Fruit fly (Drosophila melanogaster): ENCODE measurements around the gene Bap111.

Gene Bap111

DNA sequence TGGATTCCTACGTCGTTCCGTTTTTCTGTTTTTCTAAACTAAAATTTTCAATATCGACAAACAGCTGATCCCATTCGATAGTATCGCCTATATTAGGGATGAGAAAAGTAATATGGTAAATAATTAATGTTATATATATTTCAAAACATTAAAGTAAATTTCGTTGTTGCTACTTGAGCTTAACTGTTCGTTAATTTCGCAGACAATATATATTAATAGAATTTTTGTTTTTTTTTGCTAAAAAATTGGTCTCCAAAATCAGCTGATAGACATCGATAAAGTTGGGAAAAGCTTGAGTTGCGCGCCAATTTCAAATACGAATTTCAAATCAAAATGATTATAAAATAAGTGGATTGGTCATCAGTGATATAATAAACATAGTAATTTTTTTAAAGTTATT, 47.3 kb downstream of the Bap111 start, which contains the start of gene CG12118 (continued):
- no peak for TF ChIP-seq N (GFP tag; optimal IDR thresholded peaks at IDR 0.05)
- no peak for TF ChIP-seq dl (GFP tag; optimal IDR thresholded peaks at IDR 0.05; ENCODE audit: insufficient read depth in 1 of 2, partially characterized antibody in 2 of 2)
- peak; percentile 66 for TF ChIP-seq dsf (GFP tag; optimal IDR thresholded peaks at IDR 0.05; ENCODE audit: borderline replicate concordance)
- TF ChIP-seq psq (GFP tag; optimal IDR thresholded peaks at IDR 0.05), result peak; percentile 73
- no peak for TF ChIP-seq tai (GFP tag; optimal IDR thresholded peaks at IDR 0.05)
- TF ChIP-seq ey (GFP tag; optimal IDR thresholded peaks at IDR 0.05), result peak; percentile 59
- no peak for TF ChIP-seq Dif (GFP tag; optimal IDR thresholded peaks at IDR 0.05; ENCODE audit: partially characterized antibody)
- peak in 1 of 2 experiments; percentile 83 for TF ChIP-seq foxo (GFP tag; optimal IDR thresholded peaks at IDR 0.05)
- TF ChIP-seq jim (GFP tag; optimal IDR thresholded peaks at IDR 0.05), result no peak

DNA sequence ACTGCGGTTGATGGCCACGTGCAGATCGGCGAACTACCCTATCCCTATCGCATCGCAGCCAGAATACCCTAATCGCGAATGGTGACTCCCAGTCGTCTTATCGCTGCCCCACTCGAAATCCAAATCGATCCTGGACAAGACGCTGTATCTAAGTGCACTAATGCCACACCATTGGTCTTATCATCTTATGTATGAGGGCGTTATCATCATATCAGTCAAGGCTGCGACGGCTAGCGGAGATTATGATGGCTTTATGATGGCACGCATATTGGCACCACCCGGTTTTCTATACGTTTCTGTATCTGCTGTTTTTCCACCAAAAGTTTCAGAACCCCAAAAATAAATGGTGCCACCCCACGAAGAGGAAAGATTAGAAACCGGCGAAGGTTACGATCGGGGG, 51.1 kb downstream of the Bap111 start:
- TF ChIP-seq GATAd (GFP tag; optimal IDR thresholded peaks at IDR 0.05) (no peak), Rel (GFP tag; optimal IDR thresholded peaks at IDR 0.05) (no peak), Rel (tag; optimal IDR thresholded peaks at IDR 0.05) (peak; percentile 79)

DNA sequence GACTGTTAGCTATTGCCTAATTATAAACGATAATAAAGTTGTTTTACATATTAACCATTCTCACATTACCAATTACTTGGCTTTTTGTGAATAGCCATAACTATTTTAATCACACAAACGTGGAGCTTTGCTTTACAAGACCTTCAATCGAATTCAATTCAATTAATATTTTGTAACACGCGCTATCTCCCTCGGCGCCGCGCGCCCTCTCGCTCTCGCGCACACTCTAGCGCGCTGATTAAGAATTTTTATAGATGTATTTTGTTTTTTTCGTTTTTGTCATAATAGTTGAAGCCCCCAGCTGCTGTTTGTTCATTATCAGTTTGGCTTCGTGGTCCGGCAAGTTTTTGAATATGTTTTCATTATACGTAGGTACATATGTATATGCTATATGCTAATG, 52.0 kb downstream of the Bap111 start:
- TF ChIP-seq brk (GFP tag; optimal IDR thresholded peaks at IDR 0.05), result no peak
- no peak for TF ChIP-seq sv (GFP tag; optimal IDR thresholded peaks at IDR 0.05)
- no peak for TF ChIP-seq dsf (GFP tag; optimal IDR thresholded peaks at IDR 0.05; ENCODE audit: borderline replicate concordance)
- no peak for TF ChIP-seq dmrt93B (GFP tag; optimal IDR thresholded peaks at IDR 0.05)
- TF ChIP-seq pan (optimal IDR thresholded peaks at IDR 0.05), result no peak
- no peak for TF ChIP-seq Dfd (GFP tag; optimal IDR thresholded peaks at IDR 0.05)
- no peak for TF ChIP-seq fru (GFP tag; optimal IDR thresholded peaks at IDR 0.05)
- no peak for TF ChIP-seq Abd-B (GFP tag; optimal IDR thresholded peaks at IDR 0.05)
- no peak for TF ChIP-seq Mio (GFP tag; optimal IDR thresholded peaks at IDR 0.05)
- TF ChIP-seq Sp1 (GFP tag; optimal IDR thresholded peaks at IDR 0.05), result no peak
- no peak for TF ChIP-seq Hr83 (GFP tag; optimal IDR thresholded peaks at IDR 0.05; ENCODE audit: poor library complexity, severe bottlenecking)
- no peak for TF ChIP-seq woc (GFP tag; optimal IDR thresholded peaks at IDR 0.05)
- TF ChIP-seq lola (GFP tag; optimal IDR thresholded peaks at IDR 0.05), result no peak

Data from whole organism, wandering third instar larva.